Worm (Caenorhabditis elegans) whole organism, late embryonic: ENCODE data around the gene dss-1.

Experiments used
- C38D4.7 ChIP-seq: fragments of 200-800 bp; sonication (Bioruptor generic); optimal IDR thresholded peaks from 2 replicates; lab custom pipeline; 2018; ENCODE audit warnings: mild to moderate bottlenecking, missing genetic modification characterization, moderate library complexity, missing compliant biosample characterization
- F13H6.1 ChIP-seq: sonication (generic microtip); optimal IDR thresholded peaks from 2 replicates; lab custom pipeline; 2016; ENCODE audit warnings: missing genetic modification characterization, missing compliant biosample characterization
- K02D7.2 ChIP-seq: sonication (generic microtip); optimal IDR thresholded peaks from 2 replicates; lab custom pipeline; 2017; ENCODE audit warnings: mild to moderate bottlenecking, missing genetic modification characterization, missing compliant biosample characterization
- K09A11.1 ChIP-seq: sonication (generic microtip); optimal IDR thresholded peaks from 2 replicates; lab custom pipeline; 2017; ENCODE audit warnings: antibody characterized with exemption, mild to moderate bottlenecking, missing genetic modification characterization, missing compliant biosample characterization; ENCODE audit not compliant: insufficient read depth
- T23F11.4 ChIP-seq: fragments of 200-800 bp; sonication (Bioruptor generic); optimal IDR thresholded peaks from 2 replicates; lab custom pipeline; 2018; ENCODE audit warnings: mild to moderate bottlenecking, missing genetic modification characterization, missing compliant biosample characterization
- ama-1 ChIP-seq: fragments of 150-350 bp; optimal IDR thresholded peaks from 2 replicates; lab custom pipeline; 2014
- ceh-14 ChIP-seq: sonication (generic microtip); optimal IDR thresholded peaks from 2 replicates; lab custom pipeline; 2016; ENCODE audit warnings: missing genotype, missing genetic modification characterization, missing compliant biosample characterization
- ceh-19 ChIP-seq: fragments of 200-800 bp; sonication (Bioruptor generic); optimal IDR thresholded peaks from 2 replicates; lab custom pipeline; 2018; ENCODE audit warnings: mild to moderate bottlenecking, missing genetic modification characterization, missing compliant biosample characterization
- ceh-2 ChIP-seq: sonication (generic microtip); optimal IDR thresholded peaks from 2 replicates; lab custom pipeline; 2016; ENCODE audit warnings: missing genotype, missing genetic modification characterization, missing compliant biosample characterization
- ceh-30 ChIP-seq: fragments of 150-350 bp; optimal IDR thresholded peaks from 2 replicates; lab custom pipeline; 2014; ENCODE audit warnings: missing biosample characterization, missing genetic modification characterization
- ceh-31 ChIP-seq: sonication (generic microtip); optimal IDR thresholded peaks from 2 replicates; lab custom pipeline; 2016; ENCODE audit warnings: missing genetic modification characterization, missing compliant biosample characterization
- ceh-34 ChIP-seq: sonication (generic microtip); optimal IDR thresholded peaks from 2 replicates; lab custom pipeline; 2016; ENCODE audit warnings: mild to moderate bottlenecking, missing genetic modification characterization, missing compliant biosample characterization
- elt-2 ChIP-seq: sonication (generic microtip); optimal IDR thresholded peaks from 2 replicates; lab custom pipeline; 2016; ENCODE audit warnings: missing genetic modification reagents, missing genetic modification characterization, missing compliant biosample characterization
- fax-1 ChIP-seq: sonication (generic microtip); optimal IDR thresholded peaks from 2 replicates; lab custom pipeline; 2016; ENCODE audit warnings: missing genotype, missing genetic modification characterization, missing compliant biosample characterization
- fkh-10 ChIP-seq: fragments of 150-350 bp; optimal IDR thresholded peaks from 2 replicates; lab custom pipeline; 2014; ENCODE audit warnings: missing biosample characterization, missing genetic modification reagents, missing genetic modification characterization
- fkh-6 ChIP-seq: sonication (generic microtip); optimal IDR thresholded peaks from 2 replicates; lab custom pipeline; 2016; ENCODE audit warnings: missing genetic modification characterization, missing compliant biosample characterization
- hlh-13 ChIP-seq: fragments of 200-800 bp; sonication (Bioruptor generic); optimal IDR thresholded peaks from 2 replicates; lab custom pipeline; 2018; ENCODE audit warnings: mild to moderate bottlenecking, missing genetic modification characterization, missing compliant biosample characterization
- hlh-15 ChIP-seq: sonication (generic microtip); optimal IDR thresholded peaks from 2 replicates; lab custom pipeline; 2016; ENCODE audit warnings: missing genetic modification characterization, missing compliant biosample characterization
- hlh-30 ChIP-seq: sonication (generic microtip); optimal IDR thresholded peaks from 2 replicates; lab custom pipeline; 2017; ENCODE audit warnings: antibody characterized with exemption, missing genetic modification characterization, missing compliant biosample characterization; ENCODE audit not compliant: insufficient read depth
- hlh-6 ChIP-seq: sonication (generic microtip); optimal IDR thresholded peaks from 2 replicates; lab custom pipeline; 2016; ENCODE audit warnings: missing genotype, missing genetic modification characterization, missing compliant biosample characterization
- hlh-8 ChIP-seq: sonication (generic microtip); optimal IDR thresholded peaks from 2 replicates; lab custom pipeline; 2016; ENCODE audit warnings: missing genotype, missing genetic modification characterization, missing compliant biosample characterization
- lim-6 ChIP-seq: sonication (generic microtip); optimal IDR thresholded peaks from 2 replicates; lab custom pipeline; 2016; ENCODE audit warnings: missing genetic modification characterization, missing compliant biosample characterization
- lin-11 ChIP-seq: fragments of 200-800 bp; sonication (Bioruptor generic); optimal IDR thresholded peaks from 2 replicates; lab custom pipeline; 2018; ENCODE audit warnings: mild to moderate bottlenecking, missing genetic modification characterization, missing compliant biosample characterization
- madf-2 ChIP-seq: sonication (generic microtip); optimal IDR thresholded peaks from 2 replicates; lab custom pipeline; 2017; ENCODE audit warnings: missing genetic modification characterization, missing compliant biosample characterization
- nhr-11 ChIP-seq: fragments of 150-350 bp; optimal IDR thresholded peaks from 2 replicates; lab custom pipeline; 2014; ENCODE audit warnings: missing biosample characterization, missing genetic modification characterization
- nhr-232 ChIP-seq: sonication (generic microtip); optimal IDR thresholded peaks from 2 replicates; lab custom pipeline; 2016; ENCODE audit warnings: missing genetic modification characterization, missing compliant biosample characterization
- odd-2 ChIP-seq: sonication (generic microtip); optimal IDR thresholded peaks from 2 replicates; lab custom pipeline; 2017; ENCODE audit warnings: antibody characterized with exemption, mild to moderate bottlenecking, missing genetic modification characterization, missing compliant biosample characterization
- pat-9 ChIP-seq: fragments of 200-800 bp; sonication (Bioruptor generic); optimal IDR thresholded peaks from 2 replicates; lab custom pipeline; 2018; ENCODE audit warnings: mild to moderate bottlenecking, missing genetic modification characterization, moderate library complexity, missing compliant biosample characterization
- pha-2 ChIP-seq: sonication (generic microtip); optimal IDR thresholded peaks from 2 replicates; lab custom pipeline; 2017; ENCODE audit warnings: mild to moderate bottlenecking, missing genetic modification characterization, missing compliant biosample characterization
- pha-4 ChIP-seq: fragments of 150-350 bp; optimal IDR thresholded peaks from 2 replicates; lab custom pipeline; 2018; ENCODE audit warnings: missing biosample characterization, missing genetic modification reagents, missing genetic modification characterization
- pqm-1 ChIP-seq: sonication (generic microtip); optimal IDR thresholded peaks from 2 replicates; lab custom pipeline; 2016; ENCODE audit warnings: missing genetic modification characterization, missing compliant biosample characterization
- pros-1 ChIP-seq: fragments of 150-350 bp; optimal IDR thresholded peaks from 2 replicates; lab custom pipeline; 2014; ENCODE audit warnings: missing biosample characterization, missing genetic modification reagents, missing genetic modification characterization
- rnt-1 ChIP-seq: sonication (generic microtip); optimal IDR thresholded peaks from 2 replicates; lab custom pipeline; 2016; ENCODE audit warnings: missing genetic modification characterization, missing compliant biosample characterization
- sox-2 ChIP-seq: fragments of 200-800 bp; sonication (Bioruptor generic); IDR thresholded peaks from 2 replicates; pipeline ENCODE4 v1.3.6; 2022; ENCODE audit warnings: missing genetic modification reagents, missing genetic modification characterization, missing compliant biosample characterization
- tbx-2 ChIP-seq: sonication (generic microtip); optimal IDR thresholded peaks from 2 replicates; lab custom pipeline; 2016; ENCODE audit warnings: missing genetic modification characterization, missing compliant biosample characterization
- ttx-3 ChIP-seq: sonication (generic microtip); optimal IDR thresholded peaks from 2 replicates; lab custom pipeline; 2016; ENCODE audit warnings: missing genetic modification reagents, missing genetic modification characterization, missing compliant biosample characterization
- zip-5 ChIP-seq: sonication (generic microtip); optimal IDR thresholded peaks from 2 replicates; lab custom pipeline; 2016; ENCODE audit warnings: missing genetic modification characterization, missing compliant biosample characterization
- ztf-16 ChIP-seq: sonication (generic microtip); optimal IDR thresholded peaks from 2 replicates; lab custom pipeline; 2017; ENCODE audit warnings: missing genetic modification characterization, missing compliant biosample characterization

dss-1 gene

DNA sequence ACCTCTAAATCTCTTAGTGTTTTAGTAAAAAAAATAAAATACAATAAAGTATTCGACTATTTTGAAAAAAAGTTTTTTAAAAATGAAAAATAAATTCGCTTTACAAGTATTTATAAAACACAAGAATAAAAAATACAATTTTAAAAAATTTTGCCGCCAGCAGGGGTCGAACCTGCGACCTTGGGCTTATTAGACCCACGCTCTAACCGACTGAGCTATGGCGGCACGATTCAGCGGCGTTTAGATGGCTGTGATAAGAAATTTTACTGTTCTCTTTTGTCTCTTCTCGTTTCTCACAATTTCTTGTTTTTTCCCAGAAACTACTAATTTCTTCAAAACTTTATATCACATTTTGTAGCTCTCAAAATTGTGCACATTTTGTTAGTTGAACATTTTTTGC is 32.9 kb downstream of the dss-1 start:
- TF ChIP-seq elt-2 (tag; lab: Kevin White, UChicago) (no peak), hlh-6 (no peak), odd-2 (tag; lab: Kevin White, UChicago) (no peak)
- TF ChIP-seq, all 69 proteins: peak for 0

DNA sequence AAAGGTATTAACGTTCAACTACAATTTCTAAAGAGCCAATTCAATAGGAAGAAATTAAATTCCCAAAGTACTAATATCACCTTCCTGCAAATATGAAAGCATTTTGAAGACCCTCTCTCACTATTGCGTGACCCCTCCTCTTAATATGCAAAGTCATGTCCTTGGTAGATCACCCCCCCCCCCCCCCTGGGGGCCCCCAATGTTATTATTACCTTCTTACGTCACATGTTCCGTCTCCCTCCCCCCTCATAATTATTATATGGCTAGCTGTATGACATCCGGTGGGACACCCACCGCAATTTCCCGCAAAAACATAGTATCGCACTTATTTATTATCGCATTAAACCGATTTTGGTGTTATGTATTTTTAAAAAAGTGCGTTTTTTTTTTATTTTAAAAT is 34.1 kb downstream of the dss-1 start:
- TF ChIP-seq pha-4 (tag; lab: Kevin White, UChicago) = no peak
- TF ChIP-seq zip-5 (tag; lab: Kevin White, UChicago) = no peak
- no peak for TF ChIP-seq K09A11.1 (tag; lab: Kevin White, UChicago)
- no peak for TF ChIP-seq hlh-30 (tag; lab: Kevin White, UChicago)
- TF ChIP-seq hlh-8 (tag; lab: Kevin White, UChicago) = no peak
- TF ChIP-seq hlh-6 = no peak
- TF ChIP-seq madf-2 = no peak
- no peak for TF ChIP-seq F13H6.1 (tag; lab: Kevin White, UChicago)
- TF ChIP-seq K02D7.2 = no peak
- no peak for TF ChIP-seq sox-2 (GFP tag; lab: Robert Waterston, UW)
- no peak for TF ChIP-seq nhr-232 (tag; lab: Kevin White, UChicago)
- no peak for TF ChIP-seq ceh-2 (tag; lab: Kevin White, UChicago)
- TF ChIP-seq lin-11 (tag; lab: Kevin White, UChicago) = no peak
- TF ChIP-seq, all 69 proteins: peak for 0

ce11 chrIII:1151680-1152079 is 44.4 kb downstream of the dss-1 start, which contains the start of gene cdh-12:
cdh-12 (plus strand) TSS chrIII:1152044.
- TF ChIP-seq ztf-16 (tag; lab: Kevin White, UChicago) (no peak), hlh-15 (no peak), pat-9 (tag; lab: Kevin White, UChicago) (no peak), ceh-30 (no peak), T23F11.4 (GFP tag; lab: Kevin White, UChicago) (no peak), ceh-19 (no peak), pha-4 (tag; lab: Kevin White, UChicago) (no peak), hlh-6 (no peak), ama-1 (no peak), F13H6.1 (tag; lab: Kevin White, UChicago) (no peak), ceh-31 (tag; lab: Kevin White, UChicago) (no peak), ceh-34 (tag; lab: Kevin White, UChicago) (no peak), pqm-1 (tag; lab: Kevin White, UChicago) (no peak), sox-2 (GFP tag; lab: Robert Waterston, UW) (no peak), pha-2 (tag; lab: Kevin White, UChicago) (no peak), tbx-2 (tag; lab: Kevin White, UChicago) (no peak), fkh-10 (GFP tag; lab: Kevin White, UChicago) (no peak)

ce11 chrIII:1149472-1149871 is 46.6 kb downstream of the dss-1 start:
- no peak for TF ChIP-seq sox-2 (GFP tag; lab: Robert Waterston, UW)
- TF ChIP-seq, all 69 proteins: peak for 0

- TF ChIP-seq hlh-6 (no peak), hlh-13 (no peak), pros-1 (tag; lab: Kevin White, UChicago) (no peak), C38D4.7 (GFP tag; lab: Kevin White, UChicago) (no peak), lin-11 (tag; lab: Kevin White, UChicago) (no peak), fkh-10 (GFP tag; lab: Kevin White, UChicago) (no peak), pqm-1 (tag; lab: Kevin White, UChicago) (no peak), lim-6 (tag; lab: Kevin White, UChicago) (no peak), rnt-1 (tag; lab: Kevin White, UChicago) (no peak), nhr-11 (tag; lab: Kevin White, UChicago) (no peak), odd-2 (tag; lab: Kevin White, UChicago) (no peak), elt-2 (tag; lab: Kevin White, UChicago) (no peak), fkh-6 (no peak), ttx-3 (no peak), K09A11.1 (tag; lab: Kevin White, UChicago) (no peak), hlh-30 (tag; lab: Kevin White, UChicago) (no peak), ceh-14 (tag; lab: Kevin White, UChicago) (no peak), fax-1 (tag; lab: Kevin White, UChicago) (no peak)
These were observed 48.2 kb downstream of the dss-1 start for ce11 chrIII:1147863-1148262.
